Worm (Caenorhabditis elegans) whole organism, dauer: ENCODE measurements around the gene T16G1.18.
"Not testable (repeated sequence)": the region's sequence is repeated elsewhere in the genome, so short reads cannot be mapped to it uniquely, and the experiment has no call there.

Experiments
- unc-62 ChIP-seq: sonication (generic microtip); optimal IDR thresholded peaks from 2 replicates; lab custom pipeline; 2017; ENCODE audit warnings: missing biosample characterization, missing genetic modification reagents, missing genetic modification characterization

Gene T16G1.18

ce11 chrV:12941797-12942474 is 9.2 kb upstream of the T16G1.18 start, which contains the start of gene T16G1.4:
Gene T16G1.4, minus strand, starts transcription at chrV:12941847.
- TF ChIP-seq unc-62 (GFP tag; lab: Kevin White, UChicago), result no peak

- no peak for TF ChIP-seq unc-62 (GFP tag; lab: Kevin White, UChicago)
Measured at ce11 chrV:12943399-12943798, 7.7 kb upstream of the T16G1.18 start.

- TF ChIP-seq unc-62 (GFP tag; lab: Kevin White, UChicago), result no peak
Measured at ce11 chrV:12944229-12944628, 6.9 kb upstream of the T16G1.18 start, which contains the start of gene T16G1.3. Gene T16G1.3, minus strand, starts transcription at chrV:12944329.

- TF ChIP-seq unc-62 (GFP tag; lab: Kevin White, UChicago), result no peak
Measured at ce11 chrV:12944775-12945174, 6.3 kb upstream of the T16G1.18 start, which contains the start of gene grl-2. Gene grl-2, plus strand, starts transcription at chrV:12945075.

- no peak for TF ChIP-seq unc-62 (GFP tag; lab: Kevin White, UChicago)
Measured at ce11 chrV:12949607-12950006, 1.5 kb upstream of the T16G1.18 start, which contains the start of gene T16G1.13. Gene T16G1.13, plus strand, starts transcription at chrV:12949907.

ce11 chrV:12952287-12952686 is 1.2 kb downstream of the T16G1.18 start, which contains the start of gene pqn-68:
Gene pqn-68, plus strand, starts transcription at chrV:12952636.
- no peak for TF ChIP-seq unc-62 (GFP tag; lab: Kevin White, UChicago)

ce11 chrV:12953702-12954101 is 2.6 kb downstream of the T16G1.18 start, which contains the start of gene eif-3.K:
Gene eif-3.K, plus strand, starts transcription at chrV:12954002.
- no peak for TF ChIP-seq unc-62 (GFP tag; lab: Kevin White, UChicago)

- TF ChIP-seq unc-62 (GFP tag; lab: Kevin White, UChicago), result no peak
Measured at ce11 chrV:12954261-12954660, 3.2 kb downstream of the T16G1.18 start.

- TF ChIP-seq unc-62 (GFP tag; lab: Kevin White, UChicago), result no peak
Measured at ce11 chrV:12961085-12961560, 10.0 kb downstream of the T16G1.18 start, which contains the start of gene mpst-7. Gene mpst-7, minus strand, starts transcription at chrV:12961135.

ce11 chrV:12963192-12963591 is 12.1 kb downstream of the T16G1.18 start, which contains the start of gene hrg-9:
Gene hrg-9, minus strand, starts transcription at chrV:12963343.
- no peak for TF ChIP-seq unc-62 (GFP tag; lab: Kevin White, UChicago)

- TF ChIP-seq unc-62 (GFP tag; lab: Kevin White, UChicago), result no peak
Measured at ce11 chrV:12964076-12964475, 13.0 kb downstream of the T16G1.18 start, which contains the start of gene srd-35. Gene srd-35, plus strand, starts transcription at chrV:12964376.

- no peak for TF ChIP-seq unc-62 (GFP tag; lab: Kevin White, UChicago)
Measured at ce11 chrV:12967110-12967509, 16.0 kb downstream of the T16G1.18 start, which contains the start of gene R186.3. Gene R186.3, minus strand, starts transcription at chrV:12967210.

- TF ChIP-seq unc-62 (GFP tag; lab: Kevin White, UChicago), result not testable (repeated sequence)
Measured at ce11 chrV:12967925-12968327, 16.8 kb downstream of the T16G1.18 start, which contains the start of gene R186.8. Gene R186.8, minus strand, starts transcription at chrV:12967982.

- no peak for TF ChIP-seq unc-62 (GFP tag; lab: Kevin White, UChicago)
Measured at ce11 chrV:12968555-12968954, 17.5 kb downstream of the T16G1.18 start, which contains the start of gene lin-46. Gene lin-46, plus strand, starts transcription at chrV:12968855.

- TF ChIP-seq unc-62 (GFP tag; lab: Kevin White, UChicago), result no peak
Measured at ce11 chrV:12970575-12971160, 19.6 kb downstream of the T16G1.18 start, which contains the start of gene pnn-1. Gene pnn-1, plus strand, starts transcription at chrV:12971110.

ce11 chrV:12974047-12974446 is 22.9 kb downstream of the T16G1.18 start:
- no peak for TF ChIP-seq unc-62 (GFP tag; lab: Kevin White, UChicago)
